Fruit fly (Drosophila melanogaster) whole organism, embryonic: Measurements from ENCODE around the gene Alg7.

ENCODE experiments used
- CG13424 ChIP-seq: fragments of 200-800 bp; sonication (Bioruptor generic); optimal IDR thresholded peaks from 2 replicates; lab custom pipeline; 2019; ENCODE audit warnings: missing biosample characterization, mild to moderate bottlenecking, missing genetic modification characterization, moderate library complexity
- CG13775 ChIP-seq: fragments of 200-800 bp; sonication (Bioruptor generic); optimal IDR thresholded peaks from 3 replicates; lab custom pipeline; 2017; ENCODE audit warnings: missing biosample characterization, mild to moderate bottlenecking, missing genetic modification characterization
- CG17328 ChIP-seq: fragments of 200-800 bp; sonication (Bioruptor generic); IDR thresholded peaks from 2 replicates; pipeline ENCODE4 v1.3.6; 2022; ENCODE audit warnings: missing biosample characterization, missing genetic modification characterization
- CG30020 ChIP-seq: fragments of 200-800 bp; optimal IDR thresholded peaks from 2 replicates; lab custom pipeline; 2019; ENCODE audit warnings: missing biosample characterization, mild to moderate bottlenecking, missing genetic modification characterization, moderate library complexity
- HmgZ ChIP-seq: fragments of 200-800 bp; sonication (Bioruptor generic); optimal IDR thresholded peaks from 2 replicates; lab custom pipeline; 2018; ENCODE audit warnings: missing biosample characterization, mild to moderate bottlenecking, missing genetic modification characterization
- grn ChIP-seq: fragments of 200-800 bp; sonication (Bioruptor generic); optimal IDR thresholded peaks from 3 replicates; lab custom pipeline; 2017; ENCODE audit warnings: missing biosample characterization, missing genetic modification characterization
- slbo ChIP-seq: fragments of 200-800 bp; sonication (Bioruptor generic); IDR thresholded peaks from 2 replicates; pipeline ENCODE4 v1.3.6; 2022; ENCODE audit warnings: missing biosample characterization, missing genetic modification characterization
- unc-4 ChIP-seq: fragments of 200-800 bp; sonication (Bioruptor generic); IDR thresholded peaks from 2 replicates; pipeline ENCODE4 v1.3.6; 2022; ENCODE audit warnings: missing biosample characterization, missing genetic modification characterization; ENCODE audit not compliant: partially characterized antibody

DNA sequence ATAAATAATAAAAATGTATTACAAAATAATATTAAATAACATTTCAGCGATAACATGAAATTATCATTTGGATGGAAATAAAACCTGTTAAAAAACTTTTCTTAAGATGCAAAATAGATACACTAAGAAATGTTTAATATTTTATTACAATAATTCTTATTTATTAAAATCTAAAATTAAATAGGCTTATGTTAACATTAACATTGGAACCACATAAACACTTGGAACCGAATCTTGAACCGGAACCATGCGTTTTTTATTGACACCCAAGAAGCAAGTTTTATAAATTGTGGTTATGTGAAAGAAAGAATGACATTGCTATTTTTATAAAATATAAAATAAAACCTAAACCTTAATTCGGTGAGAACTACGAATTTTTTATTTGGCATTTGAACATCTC lies 18.8 kb upstream of the Alg7 start, which contains the start of gene kmg:
- TF ChIP-seq grn (GFP tag; lab: Kevin White, UChicago), result no peak
- no peak for TF ChIP-seq unc-4 (GFP tag; lab: Robert Waterston, UW)
- no peak for TF ChIP-seq HmgZ (tag; lab: Kevin White, UChicago)
- TF ChIP-seq CG30020, result no peak
- TF ChIP-seq CG17328 (GFP tag; lab: Robert Waterston, UW), result no peak
- TF ChIP-seq CG13775, result no peak
- no peak for TF ChIP-seq CG13424 (tag; lab: Kevin White, UChicago)
- TF ChIP-seq slbo, result no peak
